Worm (Caenorhabditis elegans): ENCODE data around the gene R07B7.12.

ce11 chrV:12059719-12060118 lies 29.2 kb upstream of the R07B7.12 start, which contains the start of gene R07B7.2:
- TF ChIP-seq lin-15B (tag; optimal IDR thresholded peaks at IDR 0.05) (no peak), snpc-4 (tag; optimal IDR thresholded peaks at IDR 0.05) (no peak), nhr-25 (tag; optimal IDR thresholded peaks at IDR 0.05) (no peak)

All from whole organism, L3 larva.